Worm (Caenorhabditis elegans) whole organism, L3 larva: ENCODE measurements around the gene pmpl-1.

ENCODE experiments used
- R02D3.7 ChIP-seq: fragments of 150-350 bp; optimal IDR thresholded peaks from 2 replicates; lab custom pipeline; 2014; ENCODE audit warnings: missing biosample characterization, missing genetic modification characterization
- ZK546.5 ChIP-seq: sonication (generic microtip); optimal IDR thresholded peaks from 2 replicates; lab custom pipeline; 2017; ENCODE audit warnings: missing biosample characterization, missing genetic modification characterization
- aly-2 ChIP-seq: fragments of 150-350 bp; optimal IDR thresholded peaks from 2 replicates; lab custom pipeline; 2014; ENCODE audit warnings: missing biosample characterization, missing genetic modification characterization
- ama-1 ChIP-seq: fragments of 150-350 bp; optimal IDR thresholded peaks from 2 replicates; lab custom pipeline; 2018
- ceh-16 ChIP-seq: sonication (generic microtip); optimal IDR thresholded peaks from 2 replicates; lab custom pipeline; 2017; ENCODE audit warnings: missing biosample characterization, missing genetic modification characterization
- ceh-28 ChIP-seq: fragments of 150-350 bp; optimal IDR thresholded peaks from 2 replicates; lab custom pipeline; 2014; ENCODE audit warnings: missing biosample characterization, missing genetic modification reagents, missing genetic modification characterization
- ceh-82 ChIP-seq: fragments of 150-350 bp; optimal IDR thresholded peaks from 2 replicates; lab custom pipeline; 2014; ENCODE audit warnings: missing biosample characterization, missing genetic modification characterization
- ceh-9 ChIP-seq: sonication (generic microtip); optimal IDR thresholded peaks from 2 replicates; lab custom pipeline; 2018; ENCODE audit warnings: missing biosample characterization, missing genetic modification characterization
- daf-12 ChIP-seq: fragments of 150-350 bp; optimal IDR thresholded peaks from 2 replicates; lab custom pipeline; 2014; ENCODE audit warnings: missing biosample characterization, missing genetic modification reagents, missing genetic modification characterization
- egl-5 ChIP-seq: fragments of 150-350 bp; optimal IDR thresholded peaks from 2 replicates; lab custom pipeline; 2017; ENCODE audit warnings: missing biosample characterization, missing genetic modification reagents, missing genetic modification characterization, inconsistent platforms
- elt-1 ChIP-seq: fragments of 150-350 bp; optimal IDR thresholded peaks from 2 replicates; lab custom pipeline; 2014; ENCODE audit warnings: missing biosample characterization, missing genetic modification characterization
- elt-2 ChIP-seq: sonication (generic microtip); optimal IDR thresholded peaks from 2 replicates; lab custom pipeline; 2016; ENCODE audit warnings: missing genetic modification reagents, mild to moderate bottlenecking, missing genetic modification characterization, missing compliant biosample characterization
- elt-3 ChIP-seq, 3 experiments: fragments of 150-350 bp in 1 of 3; sonication (generic microtip) in 2 of 3; optimal IDR thresholded peaks; 2 replicates in 2 of 3; 4 replicates in 1 of 3; lab custom pipeline; 2014 to 2017; ENCODE audit warnings: missing biosample characterization in 3 of 3, missing genetic modification characterization in 3 of 3
- eor-1 ChIP-seq, 2 experiments: fragments of 150-350 bp; optimal IDR thresholded peaks; 2 replicates each; lab custom pipeline; 2014 to 2018; ENCODE audit warnings: missing biosample characterization in 2 of 2, missing genetic modification characterization in 2 of 2
- fos-1 ChIP-seq: fragments of 150-350 bp; optimal IDR thresholded peaks from 2 replicates; lab custom pipeline; 2014; ENCODE audit warnings: missing biosample characterization, missing genetic modification characterization
- hmg-11 ChIP-seq: sonication (generic microtip); optimal IDR thresholded peaks from 2 replicates; lab custom pipeline; 2016; ENCODE audit warnings: missing genetic modification characterization, missing compliant biosample characterization
- jun-1 ChIP-seq: fragments of 150-350 bp; optimal IDR thresholded peaks from 2 replicates; lab custom pipeline; 2014; ENCODE audit warnings: missing biosample characterization, missing genetic modification reagents, missing genetic modification characterization
- lin-15B ChIP-seq: fragments of 150-350 bp; optimal IDR thresholded peaks from 2 replicates; lab custom pipeline; 2014; ENCODE audit warnings: missing biosample characterization, missing genetic modification characterization
- lin-39 ChIP-seq: fragments of 150-350 bp; optimal IDR thresholded peaks from 2 replicates; lab custom pipeline; 2018; ENCODE audit warnings: missing biosample characterization, missing genetic modification reagents, missing genetic modification characterization
- lsy-12 ChIP-seq: sonication (generic microtip); optimal IDR thresholded peaks from 2 replicates; lab custom pipeline; 2016; ENCODE audit warnings: mild to moderate bottlenecking, missing genetic modification characterization, missing compliant biosample characterization
- mdl-1 ChIP-seq: fragments of 150-350 bp; optimal IDR thresholded peaks from 2 replicates; lab custom pipeline; 2014; ENCODE audit warnings: missing biosample characterization, missing genetic modification characterization
- mml-1 ChIP-seq: fragments of 150-350 bp; sonication (generic microtip); optimal IDR thresholded peaks from 3 replicates; lab custom pipeline; 2014; ENCODE audit warnings: missing biosample characterization, missing genetic modification characterization
- nfya-1 ChIP-seq: sonication (generic microtip); optimal IDR thresholded peaks from 2 replicates; lab custom pipeline; 2017; ENCODE audit warnings: missing genetic modification characterization, mild to moderate bottlenecking, missing compliant biosample characterization, antibody characterized with exemption, moderate library complexity; ENCODE audit not compliant: insufficient read depth
- nhr-11 ChIP-seq: fragments of 150-350 bp; optimal IDR thresholded peaks from 2 replicates; lab custom pipeline; 2014; ENCODE audit warnings: missing biosample characterization, missing genetic modification characterization
- nhr-23 ChIP-seq: fragments of 150-350 bp; optimal IDR thresholded peaks from 2 replicates; lab custom pipeline; 2014; ENCODE audit warnings: missing biosample characterization, missing genetic modification reagents, missing genetic modification characterization
- nhr-237 ChIP-seq: fragments of 150-350 bp; optimal IDR thresholded peaks from 2 replicates; lab custom pipeline; 2014; ENCODE audit warnings: missing biosample characterization, missing genetic modification characterization
- nhr-25 ChIP-seq: sonication (generic microtip); optimal IDR thresholded peaks from 2 replicates; lab custom pipeline; 2017; ENCODE audit warnings: missing biosample characterization, missing genetic modification characterization
- nhr-43 ChIP-seq: sonication (generic microtip); optimal IDR thresholded peaks from 2 replicates; lab custom pipeline; 2016; ENCODE audit warnings: mild to moderate bottlenecking, missing genetic modification characterization, missing compliant biosample characterization; ENCODE audit not compliant: poor library complexity, severe bottlenecking
- nhr-76 ChIP-seq: fragments of 150-350 bp; sonication (generic microtip); optimal IDR thresholded peaks from 5 replicates; lab custom pipeline; 2014; ENCODE audit warnings: missing biosample characterization, missing genetic modification characterization
- nhr-77 ChIP-seq: fragments of 150-350 bp; optimal IDR thresholded peaks from 2 replicates; lab custom pipeline; 2014; ENCODE audit warnings: missing biosample characterization, missing genetic modification characterization
- pha-4 ChIP-seq: fragments of 150-350 bp; optimal IDR thresholded peaks from 2 replicates; lab custom pipeline; 2014; ENCODE audit warnings: missing biosample characterization, missing genetic modification reagents, missing genetic modification characterization
- sea-2 ChIP-seq: fragments of 150-350 bp; sonication (generic microtip); optimal IDR thresholded peaks from 4 replicates; lab custom pipeline; 2014; ENCODE audit warnings: missing biosample characterization, missing genetic modification reagents, missing genetic modification characterization
- snpc-4 ChIP-seq: fragments of 150-350 bp; optimal IDR thresholded peaks from 2 replicates; lab custom pipeline; 2014; ENCODE audit warnings: missing biosample characterization, missing genetic modification characterization
- tbx-2 ChIP-seq: sonication (generic microtip); optimal IDR thresholded peaks from 2 replicates; lab custom pipeline; 2016; ENCODE audit warnings: mild to moderate bottlenecking, missing genetic modification characterization, missing compliant biosample characterization
- unc-39 ChIP-seq: sonication (generic microtip); optimal IDR thresholded peaks from 4 replicates; lab custom pipeline; 2017; ENCODE audit warnings: missing biosample characterization, missing genetic modification characterization
- ztf-11 ChIP-seq: fragments of 150-350 bp; optimal IDR thresholded peaks from 2 replicates; lab custom pipeline; 2014; ENCODE audit warnings: missing biosample characterization, missing genetic modification characterization
- ztf-4 ChIP-seq: fragments of 150-350 bp; optimal IDR thresholded peaks from 2 replicates; lab custom pipeline; 2014; ENCODE audit warnings: missing biosample characterization, missing genetic modification characterization

The pmpl-1 gene

DNA sequence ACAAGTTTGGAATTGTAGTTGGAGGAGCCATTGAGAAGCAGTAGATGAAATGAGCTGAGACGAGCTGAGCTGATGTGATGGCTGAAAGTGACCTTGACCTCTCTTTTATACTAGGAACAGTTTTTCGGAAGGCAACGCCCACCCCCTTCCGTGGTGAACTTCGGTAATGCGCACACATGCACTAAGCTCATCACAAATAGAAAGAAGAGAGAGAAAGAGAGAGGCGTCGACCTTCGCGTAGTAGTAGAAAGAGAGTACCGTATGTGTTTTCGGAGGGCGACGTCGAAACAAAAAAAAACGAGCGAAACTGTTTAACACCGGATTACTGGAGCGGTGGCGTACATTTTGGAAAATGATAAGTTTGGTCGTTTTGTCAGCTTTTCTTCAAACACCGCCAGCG is 6.8 kb upstream of the pmpl-1 start, which contains the start of gene marg-1:
Gene marg-1, minus strand, starts transcription at position 101 of the 400 bp plus-strand sequence.
- peak; percentile 11 for TF ChIP-seq pha-4 (tag; lab: Kevin White, UChicago)
- TF ChIP-seq elt-2 (tag; lab: Kevin White, UChicago), result no peak

DNA sequence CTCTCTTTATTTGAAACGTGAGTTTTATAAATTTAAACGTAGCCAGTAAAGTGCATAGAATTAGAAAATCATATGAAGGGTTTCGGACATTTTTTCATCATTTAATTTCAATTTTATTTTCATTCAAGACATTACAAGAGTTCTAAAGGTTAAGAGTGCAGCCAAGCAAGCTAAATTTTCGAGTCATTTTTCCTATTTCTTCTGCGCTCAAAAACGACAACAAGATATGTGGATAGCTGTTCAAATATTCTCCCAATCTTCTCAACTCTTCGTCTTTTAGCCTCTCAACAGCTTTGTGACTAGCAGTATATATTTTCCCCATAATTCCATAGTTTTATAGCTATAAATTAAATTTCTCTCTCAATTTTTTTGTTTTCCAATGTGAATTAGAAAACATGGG is 4.2 kb upstream of the pmpl-1 start:
- TF ChIP-seq daf-12 (no peak), ztf-11 (tag; lab: Kevin White, UChicago) (no peak), nhr-237 (no peak), R02D3.7 (tag; lab: Kevin White, UChicago) (no peak), mdl-1 (tag; lab: Kevin White, UChicago) (no peak), tbx-2 (tag; lab: Kevin White, UChicago) (no peak), aly-2 (no peak), mml-1 (tag; lab: Kevin White, UChicago) (no peak), ceh-82 (no peak), elt-1 (tag; lab: Kevin White, UChicago) (no peak), hmg-11 (tag; lab: Kevin White, UChicago) (no peak), jun-1 (tag; lab: Kevin White, UChicago) (no peak), ztf-4 (no peak)

DNA sequence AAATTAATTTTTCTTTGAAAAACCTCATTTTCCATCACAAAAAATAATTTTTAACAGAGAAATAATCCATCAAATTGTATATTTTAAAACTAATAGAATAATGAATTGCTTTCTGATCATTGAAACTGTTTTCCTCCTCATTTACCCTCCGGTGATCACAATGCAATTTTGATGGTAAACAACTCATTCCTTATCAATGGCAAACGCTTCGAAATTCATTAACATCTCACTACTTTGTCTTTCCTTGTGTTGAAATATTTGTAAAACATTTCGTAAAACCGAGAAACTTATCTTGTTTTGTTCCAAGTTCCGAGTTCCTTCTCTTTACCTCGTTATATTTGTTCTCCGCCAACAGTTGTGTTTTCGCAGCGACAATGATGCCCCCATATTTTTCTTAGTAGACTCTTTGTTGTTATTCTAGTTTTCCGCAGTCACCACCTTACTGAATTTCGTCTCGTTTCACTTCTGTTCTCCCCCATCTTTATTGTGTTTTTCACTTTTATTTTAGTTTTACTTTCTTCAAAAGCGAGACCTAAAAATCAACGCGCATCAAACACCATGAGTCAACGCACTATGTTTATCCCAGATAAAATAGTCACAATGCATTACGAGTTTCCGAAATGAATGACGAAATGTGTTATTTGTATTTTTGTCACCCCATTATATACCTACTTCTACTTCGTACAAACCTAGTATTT is 2.6 kb upstream of the pmpl-1 start:
- TF ChIP-seq elt-2 (tag; lab: Kevin White, UChicago) (peak; percentile 34), pha-4 (tag; lab: Kevin White, UChicago) (peak; percentile 53), snpc-4 (tag; lab: Kevin White, UChicago) (no peak)

ce11 chrX:3788483-3788882 is 657 bp downstream of the pmpl-1 start:
- peak; percentile 85 for TF ChIP-seq ama-1 (lab: Kevin White, UChicago)
- no peak for TF ChIP-seq nhr-76 (tag; lab: Kevin White, UChicago)
- TF ChIP-seq nhr-237, result no peak
- TF ChIP-seq lsy-12 (tag; lab: Kevin White, UChicago), result peak; percentile 21
- TF ChIP-seq nhr-25, result peak; percentile 97
- TF ChIP-seq ZK546.5, result no peak
- TF ChIP-seq ceh-82, result no peak
- TF ChIP-seq daf-12, result no peak
- TF ChIP-seq tbx-2 (tag; lab: Kevin White, UChicago), result no peak
- TF ChIP-seq ceh-16 (tag; lab: Kevin White, UChicago), result no peak
- peak; percentile 63 for TF ChIP-seq egl-5 (tag; lab: Kevin White, UChicago)
- TF ChIP-seq eor-1 (tag; optimal IDR thresholded peaks at IDR 0.05; lab: Kevin White, UChicago), result no peak
- TF ChIP-seq nhr-77 (tag; lab: Kevin White, UChicago), result no peak
- TF ChIP-seq ceh-28 (tag; lab: Kevin White, UChicago), result peak; percentile 55
- TF ChIP-seq fos-1 (tag; lab: Kevin White, UChicago), result no peak
- no peak for TF ChIP-seq aly-2
- TF ChIP-seq nhr-11, result no peak
- peak; percentile 7 for TF ChIP-seq jun-1 (tag; lab: Kevin White, UChicago)
- no peak for TF ChIP-seq R02D3.7 (tag; lab: Kevin White, UChicago)
- no peak for TF ChIP-seq unc-39 (tag; lab: Kevin White, UChicago)
- TF ChIP-seq mdl-1 (tag; lab: Kevin White, UChicago), result no peak
- TF ChIP-seq lin-39 (tag; lab: Kevin White, UChicago), result peak; percentile 34
- TF ChIP-seq nfya-1 (tag; lab: Kevin White, UChicago), result peak; percentile 9
- TF ChIP-seq elt-3 (tag; optimal IDR thresholded peaks at IDR 0.05; lab: Kevin White, UChicago), result no peak
- TF ChIP-seq pha-4 (tag; lab: Kevin White, UChicago), result peak; percentile 86
- TF ChIP-seq nhr-43 (tag; lab: Kevin White, UChicago), result peak; percentile 62
- TF ChIP-seq nhr-23 (tag; lab: Kevin White, UChicago), result peak; percentile 54

DNA sequence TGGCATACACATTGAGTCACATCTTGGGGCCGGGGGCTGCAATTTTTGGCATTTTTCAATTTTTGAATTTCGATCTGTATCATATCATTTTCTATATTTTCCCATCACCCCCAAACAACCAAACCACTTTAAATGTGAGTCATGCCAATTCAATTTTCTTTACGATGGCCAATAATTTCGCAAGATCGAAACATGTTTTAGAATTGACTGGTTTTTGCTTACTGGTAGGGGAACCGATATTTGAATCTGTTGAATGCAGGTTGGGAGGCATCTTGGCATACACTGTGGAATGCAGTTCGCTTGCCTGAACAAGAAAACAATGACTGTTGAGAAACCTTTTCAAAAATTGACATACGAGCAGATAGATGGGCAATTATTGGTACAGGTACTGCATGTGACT is 3.3 kb downstream of the pmpl-1 start:
- TF ChIP-seq sea-2 (GFP tag; lab: Kevin White, UChicago) (no peak), ceh-9 (tag; lab: Kevin White, UChicago) (no peak), lin-15B (no peak), nhr-25 (no peak), elt-3 (tag; optimal IDR thresholded peaks at IDR 0.05; lab: Kevin White, UChicago) (no peak), mdl-1 (tag; lab: Kevin White, UChicago) (no peak), snpc-4 (tag; lab: Kevin White, UChicago) (no peak), nhr-11 (no peak), ztf-11 (tag; lab: Kevin White, UChicago) (no peak), lsy-12 (tag; lab: Kevin White, UChicago) (no peak), R02D3.7 (tag; lab: Kevin White, UChicago) (no peak), ZK546.5 (no peak), elt-2 (tag; lab: Kevin White, UChicago) (no peak)
